Fruit fly (Drosophila melanogaster) whole organism, wandering third instar larva: Measurements from ENCODE around the gene CG10864.

Experiments used
- Abd-B ChIP-seq: fragments of >200 bp; optimal IDR thresholded peaks from 2 replicates; lab custom pipeline; 2017; ENCODE audit warnings: missing biosample characterization, missing genetic modification characterization
- CrebA ChIP-seq: fragments of 200-800 bp; sonication (Bioruptor generic); optimal IDR thresholded peaks from 2 replicates; lab custom pipeline; 2016; ENCODE audit warnings: missing biosample characterization, mild to moderate bottlenecking, missing genetic modification characterization, borderline replicate concordance

DNA sequence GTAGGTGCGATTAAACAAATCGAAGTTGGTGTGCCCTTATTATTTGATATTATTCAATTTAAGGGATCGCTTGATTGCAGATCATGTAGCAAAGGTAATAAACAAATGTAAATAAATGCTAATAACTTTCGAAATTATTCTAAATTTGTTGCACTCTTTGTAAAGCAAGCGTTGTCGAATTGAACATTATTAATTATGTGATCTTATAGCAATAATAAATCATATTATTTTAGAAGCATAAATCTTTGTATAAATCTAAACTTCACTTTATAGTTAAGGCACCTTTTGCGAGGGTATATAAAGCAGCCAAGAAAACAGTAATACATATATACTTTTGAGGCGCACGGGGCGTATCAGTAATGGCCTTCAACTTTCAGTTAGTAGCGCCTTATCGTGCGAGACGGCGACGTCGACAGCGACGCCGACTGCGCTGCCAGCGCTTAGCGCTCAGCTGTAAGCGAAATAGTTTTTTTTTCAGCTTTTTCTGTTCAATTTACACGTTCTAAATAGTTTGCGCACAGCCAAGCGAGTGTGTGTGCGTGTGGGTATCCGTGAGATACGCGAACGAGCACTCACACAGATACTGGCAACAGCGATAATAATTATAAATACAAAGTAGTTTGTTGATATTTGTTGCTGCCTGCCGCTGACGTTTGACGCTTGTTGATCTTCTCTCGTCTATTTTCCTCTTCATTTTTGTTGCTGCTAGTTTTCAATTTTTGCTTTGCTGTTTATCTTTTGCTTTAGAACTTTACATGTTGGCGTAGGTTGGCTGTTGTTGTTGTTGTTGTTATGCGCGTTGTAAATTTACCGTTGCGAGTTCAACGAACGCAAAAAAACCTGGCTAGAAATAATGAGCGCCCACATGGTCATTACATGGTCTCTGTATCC, 27.6 kb upstream of the CG10864 start:
- TF ChIP-seq Abd-B (no peak), CrebA (no peak)
